Fruit fly (Drosophila melanogaster) whole organism, embryonic: ENCODE data around the gene Npc2g.

ENCODE experiments used
- Ada2b ChIP-seq: fragments of 200-800 bp; sonication (Bioruptor generic); IDR thresholded peaks from 2 replicates; pipeline ENCODE4 v1.3.6; 2022; ENCODE audit warnings: missing biosample characterization, missing genetic modification characterization
- Adf1 ChIP-seq: fragments of 200-800 bp; sonication (Bioruptor generic); IDR thresholded peaks from 2 replicates; pipeline ENCODE4 v1.3.6; 2022; ENCODE audit warnings: missing biosample characterization, missing genetic modification characterization
- Antp ChIP-seq: fragments of 200-800 bp; sonication (Bioruptor generic); optimal IDR thresholded peaks from 3 replicates; lab custom pipeline; 2016; ENCODE audit warnings: missing biosample characterization, missing genetic modification characterization
- B-H1 ChIP-seq: fragments of 200-800 bp; sonication (Bioruptor generic); IDR thresholded peaks from 3 replicates; pipeline ENCODE4 v1.3.6; 2022; ENCODE audit warnings: missing biosample characterization, missing genetic modification characterization
- Blimp-1 ChIP-seq: fragments of 200-800 bp; sonication (Bioruptor generic); optimal IDR thresholded peaks from 3 replicates; lab custom pipeline; 2018; ENCODE audit warnings: missing biosample characterization, missing genetic modification characterization, mild to moderate bottlenecking, moderate library complexity, missing genetic modification reagents
- CG11247 ChIP-seq: fragments of 200-800 bp; sonication (Bioruptor generic); IDR thresholded peaks from 2 replicates; pipeline ENCODE4 v1.3.6; 2022; ENCODE audit warnings: missing biosample characterization, missing genetic modification characterization
- CG12219 ChIP-seq: fragments of 200-800 bp; sonication (Bioruptor generic); optimal IDR thresholded peaks from 3 replicates; lab custom pipeline; 2018; ENCODE audit warnings: missing biosample characterization, mild to moderate bottlenecking, missing genetic modification characterization
- CG12942 ChIP-seq: fragments of 200-800 bp; sonication (Bioruptor generic); optimal IDR thresholded peaks from 3 replicates; lab custom pipeline; 2016; ENCODE audit warnings: missing biosample characterization, missing genetic modification characterization
- CG14050 ChIP-seq: fragments of 200-800 bp; sonication (Bioruptor generic); IDR thresholded peaks from 3 replicates; pipeline ENCODE4 v1.3.6; 2022; ENCODE audit warnings: missing biosample characterization, missing genetic modification characterization
- CG15479 ChIP-seq: fragments of 200-800 bp; sonication (Bioruptor generic); optimal IDR thresholded peaks from 3 replicates; lab custom pipeline; 2019; ENCODE audit warnings: missing biosample characterization, mild to moderate bottlenecking, missing genetic modification characterization, moderate library complexity
- CG17568 ChIP-seq: fragments of 200-800 bp; sonication (Bioruptor generic); optimal IDR thresholded peaks from 2 replicates; lab custom pipeline; 2018; ENCODE audit warnings: missing biosample characterization, mild to moderate bottlenecking, missing genetic modification characterization, moderate library complexity
- CG2129 ChIP-seq: fragments of 200-800 bp; sonication (Bioruptor generic); IDR thresholded peaks from 2 replicates; pipeline ENCODE4 v1.3.6; 2022; ENCODE audit warnings: missing biosample characterization, missing genetic modification characterization; ENCODE audit not compliant: partially characterized antibody
- CG31441 ChIP-seq: fragments of 200-800 bp; sonication (Bioruptor generic); IDR thresholded peaks from 2 replicates; pipeline ENCODE4 v1.3.6; 2022; ENCODE audit warnings: missing biosample characterization, missing genetic modification characterization
- CG3726 ChIP-seq: fragments of 200-800 bp; sonication (Bioruptor generic); IDR thresholded peaks from 3 replicates; pipeline ENCODE4, ENCODE4 v1.3.6; 2022; ENCODE audit warnings: missing biosample characterization, missing genetic modification characterization
- CG6683 ChIP-seq: fragments of 200-800 bp; sonication (Bioruptor generic); optimal IDR thresholded peaks from 2 replicates; lab custom pipeline; 2017; ENCODE audit warnings: missing biosample characterization, mild to moderate bottlenecking, missing genetic modification characterization, missing genetic modification reagents
- CG6813 ChIP-seq: fragments of 200-800 bp; sonication (Bioruptor generic); optimal IDR thresholded peaks from 2 replicates; lab custom pipeline; 2017; ENCODE audit warnings: missing biosample characterization, missing genetic modification characterization, mild to moderate bottlenecking, moderate library complexity, missing genetic modification reagents
- CG7357 ChIP-seq: fragments of 200-800 bp; sonication (Bioruptor generic); IDR thresholded peaks from 3 replicates; pipeline ENCODE4 v1.3.6; 2022; ENCODE audit warnings: missing biosample characterization, missing genetic modification characterization
- CG7963 ChIP-seq: fragments of 200-800 bp; sonication (Bioruptor generic); IDR thresholded peaks from 3 replicates; pipeline ENCODE4 v1.3.6; 2022; ENCODE audit warnings: missing biosample characterization, missing genetic modification characterization; ENCODE audit not compliant: partially characterized antibody
- CG7987 ChIP-seq: fragments of 200-800 bp; sonication (Bioruptor generic); optimal IDR thresholded peaks from 2 replicates; lab custom pipeline; 2018; ENCODE audit warnings: missing biosample characterization, mild to moderate bottlenecking, missing genetic modification characterization, moderate library complexity
- CG8089 ChIP-seq: fragments of 200-800 bp; sonication (Bioruptor generic); optimal IDR thresholded peaks from 3 replicates; lab custom pipeline; 2016; ENCODE audit warnings: missing biosample characterization, missing genetic modification characterization
- CG9437 ChIP-seq: fragments of 200-800 bp; sonication (Bioruptor generic); optimal IDR thresholded peaks from 2 replicates; lab custom pipeline; 2018; ENCODE audit warnings: missing biosample characterization, mild to moderate bottlenecking, missing genetic modification characterization
- CG9932 ChIP-seq: fragments of 200-800 bp; sonication (Bioruptor generic); IDR thresholded peaks from 2 replicates; pipeline ENCODE4 v1.3.6; 2022; ENCODE audit warnings: missing biosample characterization, missing genetic modification characterization
- Chrac-16 ChIP-seq: fragments of 200-800 bp; sonication (Bioruptor generic); optimal IDR thresholded peaks from 3 replicates; lab custom pipeline; 2016; ENCODE audit warnings: missing biosample characterization, missing genetic modification characterization
- CoRest ChIP-seq: fragments of 200-800 bp; sonication (Bioruptor generic); optimal IDR thresholded peaks from 3 replicates; lab custom pipeline; 2018; ENCODE audit warnings: missing biosample characterization, mild to moderate bottlenecking, missing genetic modification characterization, moderate library complexity
- Deaf1 ChIP-seq: fragments of 200-800 bp; optimal IDR thresholded peaks from 3 replicates; lab custom pipeline; 2019; ENCODE audit warnings: missing biosample characterization, mild to moderate bottlenecking, missing genetic modification characterization, moderate library complexity
- Dek ChIP-seq: fragments of 200-800 bp; sonication (Bioruptor generic); optimal IDR thresholded peaks from 3 replicates; lab custom pipeline; 2019; ENCODE audit warnings: missing biosample characterization, mild to moderate bottlenecking, missing genetic modification characterization, moderate library complexity
- Dll ChIP-seq: fragments of 200-800 bp; sonication (Bioruptor generic); IDR thresholded peaks from 4 replicates; pipeline ENCODE4 v1.3.6; 2022; ENCODE audit warnings: missing biosample characterization, missing genetic modification characterization; ENCODE audit not compliant: partially characterized antibody
- Elba2 ChIP-seq: fragments of 200-800 bp; sonication (Bioruptor generic); optimal IDR thresholded peaks from 3 replicates; lab custom pipeline; 2016; ENCODE audit warnings: missing biosample characterization, missing genetic modification characterization
- Fer1 ChIP-seq: fragments of 200-800 bp; sonication (Bioruptor generic); optimal IDR thresholded peaks from 2 replicates; lab custom pipeline; 2017; ENCODE audit warnings: missing biosample characterization, mild to moderate bottlenecking, missing genetic modification characterization
- Gug ChIP-seq: fragments of 200-800 bp; sonication (Bioruptor generic); IDR thresholded peaks from 4 replicates; pipeline ENCODE4 v1.3.6; 2022; ENCODE audit warnings: missing biosample characterization, missing genetic modification characterization
- HLH54F ChIP-seq: fragments of 200-800 bp; sonication (Bioruptor generic); optimal IDR thresholded peaks from 3 replicates; lab custom pipeline; 2016; ENCODE audit warnings: missing biosample characterization, missing genetic modification characterization
- HmgZ ChIP-seq: fragments of 200-800 bp; sonication (Bioruptor generic); optimal IDR thresholded peaks from 2 replicates; lab custom pipeline; 2018; ENCODE audit warnings: missing biosample characterization, mild to moderate bottlenecking, missing genetic modification characterization
- MBD-R2 ChIP-seq: fragments of 200-800 bp; sonication (Bioruptor generic); IDR thresholded peaks from 2 replicates; pipeline ENCODE4 v1.3.6; 2022; ENCODE audit warnings: missing biosample characterization, missing genetic modification characterization
- Poxn ChIP-seq: fragments of 200-800 bp; sonication (Bioruptor generic); IDR thresholded peaks from 2 replicates; pipeline ENCODE4 v1.3.6; 2022; ENCODE audit warnings: missing biosample characterization, missing genetic modification characterization
- Spps ChIP-seq: fragments of 200-800 bp; sonication (Bioruptor generic); optimal IDR thresholded peaks from 2 replicates; lab custom pipeline; 2018; ENCODE audit warnings: missing biosample characterization, mild to moderate bottlenecking, missing genetic modification characterization
- ab ChIP-seq: fragments of 200-800 bp; sonication (Bioruptor generic); optimal IDR thresholded peaks from 2 replicates; lab custom pipeline; 2016; ENCODE audit warnings: missing biosample characterization, missing genetic modification characterization
- aop ChIP-seq: fragments of 200-800 bp; sonication (Bioruptor generic); IDR thresholded peaks from 2 replicates; pipeline ENCODE4 v1.3.6; 2022; ENCODE audit warnings: missing biosample characterization, missing genetic modification characterization
- crc ChIP-seq: fragments of 200-800 bp; sonication (Bioruptor generic); optimal IDR thresholded peaks from 2 replicates; lab custom pipeline; 2016; ENCODE audit warnings: missing biosample characterization, missing genetic modification characterization
- crp ChIP-seq, 2 experiments: fragments of 200-800 bp; sonication (Bioruptor generic); optimal IDR thresholded peaks; 2 replicates in 1 of 2; 3 replicates in 1 of 2; lab custom pipeline; 2017; ENCODE audit warnings: missing biosample characterization in 2 of 2, missing genetic modification characterization in 2 of 2, mild to moderate bottlenecking in 1 of 2, moderate library complexity in 1 of 2
- cwo ChIP-seq: fragments of 200-800 bp; sonication (Bioruptor generic); optimal IDR thresholded peaks from 3 replicates; lab custom pipeline; 2017; ENCODE audit warnings: missing biosample characterization, missing genetic modification characterization, mild to moderate bottlenecking, moderate library complexity, missing genetic modification reagents
- danr ChIP-seq: fragments of 200-800 bp; sonication (Bioruptor generic); IDR thresholded peaks from 2 replicates; pipeline ENCODE4 v1.3.6; 2022; ENCODE audit warnings: missing biosample characterization, missing genetic modification characterization
- eyg ChIP-seq: fragments of 200-800 bp; sonication (Bioruptor generic); optimal IDR thresholded peaks from 3 replicates; lab custom pipeline; 2016; ENCODE audit warnings: missing biosample characterization, missing genetic modification characterization
- jigr1 ChIP-seq: fragments of 200-800 bp; sonication (Bioruptor generic); IDR thresholded peaks from 3 replicates; pipeline ENCODE4 v1.3.6; 2022; ENCODE audit warnings: missing biosample characterization, missing genetic modification characterization
- lilli ChIP-seq: fragments of 200-800 bp; sonication (Bioruptor generic); optimal IDR thresholded peaks from 3 replicates; lab custom pipeline; 2016; ENCODE audit warnings: missing biosample characterization, missing genetic modification characterization
- nau ChIP-seq: fragments of 200-800 bp; sonication (Bioruptor generic); optimal IDR thresholded peaks from 3 replicates; lab custom pipeline; 2017; ENCODE audit warnings: missing biosample characterization, mild to moderate bottlenecking, missing genetic modification characterization, missing genetic modification reagents
- pan ChIP-seq, 4 experiments: fragments of >200 bp in 3 of 4; fragments of 200-800 bp in 1 of 4; sonication (Bioruptor generic) in 1 of 4; optimal IDR thresholded peaks in 3 of 4; IDR thresholded peaks in 1 of 4; 2 replicates each; pipeline versions ENCODE4 v1.3.6 to Lab custom; 2017 to 2022; ENCODE audit warnings: missing biosample characterization in 2 of 4, missing genetic modification characterization in 2 of 4, mixed read lengths in 1 of 4
- rib ChIP-seq: fragments of 200-800 bp; sonication (Bioruptor generic); IDR thresholded peaks from 2 replicates; pipeline ENCODE4 v1.3.6; 2022; ENCODE audit warnings: missing biosample characterization, missing genetic modification characterization
- slp2 ChIP-seq: fragments of 200-800 bp; sonication (Bioruptor generic); optimal IDR thresholded peaks from 2 replicates; lab custom pipeline; 2016; ENCODE audit warnings: missing biosample characterization, missing genetic modification characterization
- tup ChIP-seq: fragments of 200-800 bp; sonication (Bioruptor generic); optimal IDR thresholded peaks from 2 replicates; lab custom pipeline; 2016; ENCODE audit warnings: missing biosample characterization, mild to moderate bottlenecking, missing genetic modification characterization, moderate library complexity
- zfh2 ChIP-seq: fragments of 200-800 bp; sonication (Bioruptor generic); optimal IDR thresholded peaks from 2 replicates; lab custom pipeline; 2016; ENCODE audit warnings: missing biosample characterization, missing genetic modification characterization

Npc2g gene

DNA sequence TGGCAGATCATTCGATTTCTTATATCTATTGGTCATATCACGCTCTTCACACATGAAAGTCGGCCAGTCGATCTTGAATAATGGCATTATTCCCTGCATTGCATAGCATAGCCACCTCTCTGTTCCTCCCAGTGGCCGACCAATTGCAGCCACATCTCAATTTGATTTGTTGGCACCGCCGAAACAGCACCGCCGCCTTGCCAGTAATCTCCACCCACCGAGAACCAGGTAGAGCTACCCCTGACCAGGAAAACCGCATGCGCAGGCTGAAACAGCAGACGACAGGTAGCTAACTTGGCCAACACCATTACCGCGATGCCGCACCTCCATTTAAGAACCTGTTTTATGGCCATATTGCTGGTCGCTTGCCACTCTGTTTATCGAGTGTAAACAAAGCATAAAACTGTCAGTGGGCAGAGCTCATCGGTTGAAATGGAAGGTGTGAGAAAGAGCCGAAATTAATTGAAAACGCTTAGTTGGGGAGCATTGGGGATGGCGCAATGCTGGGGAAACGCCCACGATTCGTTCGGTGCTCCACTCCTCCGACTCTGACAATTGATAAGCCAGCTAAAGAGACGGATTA is 21.9 kb upstream of the Npc2g start (continued):
- no peak for TF ChIP-seq CG6683 (GFP tag; lab: Kevin White, UChicago)
- no peak for TF ChIP-seq CG9437 (GFP tag; lab: Kevin White, UChicago)
- peak; percentile 4 for TF ChIP-seq CG12219 (GFP tag; lab: Kevin White, UChicago)
- TF ChIP-seq CG7987 (GFP tag; lab: Kevin White, UChicago): peak; percentile 27
- TF ChIP-seq danr (GFP tag; lab: Robert Waterston, UW): no peak
- TF ChIP-seq CG7357 (GFP tag; lab: Robert Waterston, UW): no peak
- 0 out of 2 replicates have a peak, but pooled peaks have one; percentile 13 for TF ChIP-seq CG31441 (GFP tag; lab: Robert Waterston, UW)
- no peak for TF ChIP-seq cwo (GFP tag; lab: Kevin White, UChicago)
- TF ChIP-seq slp2 (GFP tag; lab: Kevin White, UChicago): no peak
- no peak for TF ChIP-seq crp (GFP tag; optimal IDR thresholded peaks at IDR 0.05; lab: Kevin White, UChicago)
- TF ChIP-seq HmgZ: no peak
- TF ChIP-seq Fer1 (GFP tag; lab: Kevin White, UChicago): no peak
- peak; percentile 31 for TF ChIP-seq CG8089 (GFP tag; lab: Kevin White, UChicago)
- peak; percentile 14 for TF ChIP-seq Deaf1
- TF ChIP-seq CG17568 (GFP tag; lab: Kevin White, UChicago): peak; percentile 10
- 0 out of 2 replicates have a peak, but pooled peaks have one; percentile 8 for TF ChIP-seq CG11247 (GFP tag; lab: Robert Waterston, UW)
- no peak for TF ChIP-seq crc (GFP tag; lab: Kevin White, UChicago)
- TF ChIP-seq Blimp-1 (GFP tag; lab: Kevin White, UChicago): peak; percentile 35
- TF ChIP-seq pan (optimal IDR thresholded peaks at IDR 0.05; lab: Kevin White, UChicago): no peak
- TF ChIP-seq pan (GFP tag; optimal IDR thresholded peaks at IDR 0.05 in 1 of 2, IDR thresholded peaks at IDR 0.05 in 1 of 2): no peak
- no peak for TF ChIP-seq nau (GFP tag; lab: Kevin White, UChicago)
- TF ChIP-seq CG15479 (GFP tag; lab: Kevin White, UChicago): peak; percentile 50
- no peak for TF ChIP-seq Dek
- TF ChIP-seq Elba2 (GFP tag; lab: Kevin White, UChicago): no peak
- no peak for TF ChIP-seq rib (GFP tag; lab: Robert Waterston, UW)
- no peak for TF ChIP-seq CoRest
- TF ChIP-seq CG2129 (GFP tag; lab: Robert Waterston, UW): no peak
- TF ChIP-seq CG14050: no peak
- TF ChIP-seq CG7963 (GFP tag; lab: Robert Waterston, UW): no peak
- no peak for TF ChIP-seq Adf1
- TF ChIP-seq tup: no peak
- TF ChIP-seq MBD-R2 (GFP tag; lab: Robert Waterston, UW): no peak
- peak; percentile 40 for TF ChIP-seq CG6813 (GFP tag; lab: Kevin White, UChicago)
- TF ChIP-seq Gug (GFP tag; lab: Robert Waterston, UW): no peak
- TF ChIP-seq aop (GFP tag; lab: Robert Waterston, UW): no peak
- TF ChIP-seq Chrac-16: no peak
- no peak for TF ChIP-seq jigr1 (GFP tag; lab: Robert Waterston, UW)
- TF ChIP-seq Poxn (GFP tag; lab: Robert Waterston, UW): no peak
- no peak for TF ChIP-seq CG3726 (GFP tag; lab: Robert Waterston, UW)
- TF ChIP-seq Dll: no peak
- no peak for TF ChIP-seq B-H1
- no peak for TF ChIP-seq Ada2b
- TF ChIP-seq CG9932: no peak
- TF ChIP-seq HLH54F (GFP tag; lab: Kevin White, UChicago): no peak
- TF ChIP-seq eyg (GFP tag; lab: Kevin White, UChicago): no peak
- TF ChIP-seq zfh2 (GFP tag; lab: Kevin White, UChicago): no peak
- no peak for TF ChIP-seq ab (GFP tag; lab: Kevin White, UChicago)
- peak; percentile 13 for TF ChIP-seq Spps (tag; lab: Kevin White, UChicago)
- TF ChIP-seq CG12942 (GFP tag; lab: Kevin White, UChicago): no peak
- no peak for TF ChIP-seq lilli (GFP tag; lab: Kevin White, UChicago)
- TF ChIP-seq Antp: peak; percentile 16
